Worm (Caenorhabditis elegans): ENCODE results near the gene clec-125.

Gene clec-125

ce11 chrII:3518961-3519544, 3.2 kb downstream of the clec-125 start, which contains the start of gene clec-126 (continued):
- peak; percentile 49 for TF ChIP-seq ceh-79 (tag; optimal IDR thresholded peaks at IDR 0.05)
- 0 out of 2 replicates have a peak, but pooled peaks have one; percentile 6 for TF ChIP-seq B0019.2 (GFP tag; conservative IDR thresholded peaks at IDR 0.05)
- TF ChIP-seq egl-18 (GFP tag; IDR thresholded peaks at IDR 0.05) = no peak
- TF ChIP-seq aptf-3 (GFP tag; IDR thresholded peaks at IDR 0.05) = no peak
- TF ChIP-seq ztf-18 (tag; optimal IDR thresholded peaks at IDR 0.05) = peak; percentile 77
- no peak for TF ChIP-seq sea-2 (GFP tag; IDR thresholded peaks at IDR 0.05)
- no peak for TF ChIP-seq unc-62 (GFP tag; optimal IDR thresholded peaks at IDR 0.05)
- TF ChIP-seq rec-8 (tag; optimal IDR thresholded peaks at IDR 0.05) = peak; percentile 66 to 75
- TF ChIP-seq C17E4.6 (GFP tag; IDR thresholded peaks at IDR 0.05) = 0 out of 2 replicates have a peak, but pooled peaks have one; percentile 16
- TF ChIP-seq him-1 (tag; optimal IDR thresholded peaks at IDR 0.05) = peak; percentile 87
- TF ChIP-seq attf-5 (GFP tag; optimal IDR thresholded peaks at IDR 0.05) = peak; percentile 80
- TF ChIP-seq F57A8.1 (GFP tag; optimal IDR thresholded peaks at IDR 0.05) = peak; percentile 54
- no peak for TF ChIP-seq ztf-3 (GFP tag; optimal IDR thresholded peaks at IDR 0.05)
- peak; percentile 90 for TF ChIP-seq repo-1 (tag; optimal IDR thresholded peaks at IDR 0.05)
- no peak for TF ChIP-seq F39B2.1 (GFP tag; IDR thresholded peaks at IDR 0.05)
- TF ChIP-seq B0035.1 (tag; optimal IDR thresholded peaks at IDR 0.05) = peak; percentile 84
- TF ChIP-seq B0261.1 (tag; optimal IDR thresholded peaks at IDR 0.05) = peak; percentile 97
- TF ChIP-seq ceh-100 (GFP tag; IDR thresholded peaks at IDR 0.05) = peak; percentile 49
- TF ChIP-seq die-1 (tag; optimal IDR thresholded peaks at IDR 0.05) = peak; percentile 87
- TF ChIP-seq ztf-22 (GFP tag; optimal IDR thresholded peaks at IDR 0.05) = peak; percentile 56
- TF ChIP-seq F10E7.11 (tag; optimal IDR thresholded peaks at IDR 0.05) = no peak
- TF ChIP-seq lag-1 (GFP tag; IDR thresholded peaks at IDR 0.05) = no peak
- peak; percentile 73 for TF ChIP-seq snpc-1.1 (tag; optimal IDR thresholded peaks at IDR 0.05; ENCODE audit: insufficient read depth)
- TF ChIP-seq Y53G8AR.9 (GFP tag; conservative IDR thresholded peaks at IDR 0.05) = peak; percentile 59; the same call in 1 of the 2 replicates
- peak; percentile 88 for TF ChIP-seq rpc-1 (optimal IDR thresholded peaks at IDR 0.05)
- TF ChIP-seq rpc-1 (tag; optimal IDR thresholded peaks at IDR 0.05) = peak; percentile 89
- TF ChIP-seq bed-2 (GFP tag; IDR thresholded peaks at IDR 0.05) = no peak
- 0 out of 2 replicates have a peak, but pooled peaks have one; percentile 29 for TF ChIP-seq ceh-91 (GFP tag; IDR thresholded peaks at IDR 0.05)
- TF ChIP-seq madf-3 (GFP tag; IDR thresholded peaks at IDR 0.05) = peak; percentile 16; the same call in 1 of the 2 replicates
- TF ChIP-seq efl-1 (GFP tag; optimal IDR thresholded peaks at IDR 0.05) = peak; percentile 12
- 0 out of 2 replicates have a peak, but pooled peaks have one; percentile 11 for TF ChIP-seq madf-8 (GFP tag; conservative IDR thresholded peaks at IDR 0.05)
- TF ChIP-seq ztf-6 (GFP tag; IDR thresholded peaks at IDR 0.05) = peak; percentile 80
- no peak for TF ChIP-seq let-526 (GFP tag; IDR thresholded peaks at IDR 0.05)
- TF ChIP-seq ceh-27 (GFP tag; optimal IDR thresholded peaks at IDR 0.05) = peak; percentile 45
- TF ChIP-seq nhr-27 (tag; optimal IDR thresholded peaks at IDR 0.05) = no peak
- TF ChIP-seq cebp-1 (GFP tag; IDR thresholded peaks at IDR 0.05) = no peak
- peak; percentile 77 for TF ChIP-seq cebp-1 (tag; optimal IDR thresholded peaks at IDR 0.05)
- peak; percentile 73 for TF ChIP-seq gei-17 (GFP tag; optimal IDR thresholded peaks at IDR 0.05)
- peak; percentile 62 for TF ChIP-seq snpc-3.4 (tag; optimal IDR thresholded peaks at IDR 0.05)
- TF ChIP-seq hrde-1 (tag; optimal IDR thresholded peaks at IDR 0.05; ENCODE audit: borderline replicate concordance) = peak; percentile 56
- no peak for TF ChIP-seq ceh-58 (GFP tag; IDR thresholded peaks at IDR 0.05)
- no peak for TF ChIP-seq Y67H2A.10 (GFP tag; conservative IDR thresholded peaks at IDR 0.05)
- peak; percentile 87 for TF ChIP-seq athp-1 (tag; optimal IDR thresholded peaks at IDR 0.05)
- no peak for TF ChIP-seq ceh-40 (GFP tag; IDR thresholded peaks at IDR 0.05)
- TF ChIP-seq snpc-4 (GFP tag; optimal IDR thresholded peaks at IDR 0.05) = peak; percentile 75
- peak; percentile 50 to 85 (median 82) for TF ChIP-seq snpc-4 (tag; optimal IDR thresholded peaks at IDR 0.05)
- peak; percentile 28 for TF ChIP-seq sptf-2 (GFP tag; optimal IDR thresholded peaks at IDR 0.05)
- peak; percentile 62; the same call in 1 of the 2 replicates for TF ChIP-seq attf-3 (GFP tag; conservative IDR thresholded peaks at IDR 0.05)
